Worm (Caenorhabditis elegans) whole organism, L4 larva: ENCODE measurements around the gene F09E10.7.
A peak's percentile ranks its signal among the peaks of the same experiment; 100 is the strongest.

Experiments
- Y105C5A.15 ChIP-seq: fragments of 200-800 bp; sonication (Bioruptor generic); IDR thresholded peaks from 2 replicates; pipeline ENCODE4 v1.3.6; 2022; ENCODE audit warnings: missing genetic modification characterization, missing compliant biosample characterization
- ZK546.5 ChIP-seq, 2 experiments: sonication (generic microtip); optimal IDR thresholded peaks; 2 replicates each; lab custom pipeline; 2017; ENCODE audit warnings: missing biosample characterization in 2 of 2, missing genetic modification characterization in 2 of 2
- ama-1 ChIP-seq: fragments of 150-350 bp; optimal IDR thresholded peaks from 2 replicates; lab custom pipeline; 2014; ENCODE audit warnings: inconsistent platforms, mixed read lengths
- ceh-20 ChIP-seq: fragments of 200-800 bp; sonication (Bioruptor generic); IDR thresholded peaks from 2 replicates; pipeline ENCODE4 v1.3.6; 2022; ENCODE audit warnings: missing genetic modification reagents, missing genetic modification characterization, missing compliant biosample characterization
- jun-1 ChIP-seq: fragments of 150-350 bp; optimal IDR thresholded peaks from 2 replicates; lab custom pipeline; 2014; ENCODE audit warnings: missing biosample characterization, missing genetic modification reagents, missing genetic modification characterization
- mep-1 ChIP-seq: fragments of 150-350 bp; sonication (generic microtip); optimal IDR thresholded peaks from 3 replicates; lab custom pipeline; 2014; ENCODE audit warnings: missing biosample characterization, missing genetic modification characterization
- nhr-11 ChIP-seq: fragments of 150-350 bp; optimal IDR thresholded peaks from 2 replicates; lab custom pipeline; 2014; ENCODE audit warnings: missing biosample characterization, missing genetic modification characterization
- nhr-41 ChIP-seq: fragments of 200-800 bp; sonication (Bioruptor generic); IDR thresholded peaks from 2 replicates; pipeline ENCODE4 v1.3.6; 2022; ENCODE audit warnings: missing genetic modification reagents, missing genetic modification characterization, missing compliant biosample characterization
- pqm-1 ChIP-seq: sonication (generic microtip); optimal IDR thresholded peaks from 2 replicates; lab custom pipeline; 2017; ENCODE audit warnings: missing biosample characterization, missing genetic modification characterization
- skn-1 ChIP-seq: fragments of 150-350 bp; optimal IDR thresholded peaks from 2 replicates; lab custom pipeline; 2014; ENCODE audit warnings: missing biosample characterization, missing genetic modification characterization
- zfp-2 ChIP-seq: sonication (generic microtip); optimal IDR thresholded peaks from 2 replicates; lab custom pipeline; 2016; ENCODE audit warnings: mild to moderate bottlenecking, missing genetic modification characterization, missing compliant biosample characterization

ce11 chrX:1541072-1541471, 39.4 kb upstream of the F09E10.7 start:
- TF ChIP-seq Y105C5A.15 (GFP tag; lab: Robert Waterston, UW) = no peak
- no peak for TF ChIP-seq nhr-41
- TF ChIP-seq ZK546.5 (tag; optimal IDR thresholded peaks at IDR 0.05; lab: Kevin White, UChicago) = no peak
- TF ChIP-seq mep-1 (tag; lab: Kevin White, UChicago) = no peak
- TF ChIP-seq zfp-2 (tag; lab: Kevin White, UChicago) = no peak
- no peak for TF ChIP-seq ama-1 (lab: Kevin White, UChicago)
- no peak for TF ChIP-seq ceh-20 (GFP tag; lab: Robert Waterston, UW)
- TF ChIP-seq jun-1 = no peak
- peak; percentile 78 for TF ChIP-seq pqm-1 (tag; lab: Kevin White, UChicago)
- no peak for TF ChIP-seq nhr-11 (tag; lab: Kevin White, UChicago)
- TF ChIP-seq skn-1 (tag; lab: Kevin White, UChicago) = no peak
